Fruit fly (Drosophila melanogaster) Kc167 (cell line): ENCODE data around the gene Cngl.

ENCODE experiments used
- Myc ChIP-seq: fragments of >200 bp; optimal IDR thresholded peaks from 2 replicates; lab custom pipeline; 2017; ENCODE audit warnings: missing external identifiers
- Sin3A ChIP-seq: fragments of >200 bp; optimal IDR thresholded peaks from 2 replicates; lab custom pipeline; 2018; ENCODE audit warnings: missing external identifiers
- h ChIP-seq: fragments of >200 bp; optimal IDR thresholded peaks from 3 replicates; lab custom pipeline; 2018; ENCODE audit warnings: missing external identifiers
- insv ChIP-seq: fragments of >200 bp; optimal IDR thresholded peaks from 3 replicates; lab custom pipeline; 2018; ENCODE audit warnings: missing external identifiers
- psq ChIP-seq: fragments of >200 bp; optimal IDR thresholded peaks from 2 replicates; lab custom pipeline; 2017; ENCODE audit warnings: missing external identifiers
- ttk ChIP-seq: sonication (Bioruptor generic); optimal IDR thresholded peaks from 2 replicates; lab custom pipeline; 2017; ENCODE audit warnings: missing external identifiers

dm6 chrX:15450327-15450644 lies 9.2 kb upstream of the Cngl start:
- TF ChIP-seq h (no peak), psq (lab: Kevin White, UChicago) (no peak), Myc (lab: Kevin White, UChicago) (no peak), insv (lab: Kevin White, UChicago) (no peak), Sin3A (lab: Kevin White, UChicago) (no peak), ttk (no peak)
